Fruit fly (Drosophila melanogaster): Measurements from ENCODE around the gene Hsp67Bc.

- TF ChIP-seq ci (GFP tag; IDR thresholded peaks at IDR 0.05), result peak; percentile 91
- TF ChIP-seq GATAe (GFP tag; conservative IDR thresholded peaks at IDR 0.05), result no peak; the same call in 1 of the 2 replicates
Measured at dm6 chr3L:9373374-9374004, 1.2 kb upstream of the Hsp67Bc start.

Measured in whole organism, embryonic.